Worm (Caenorhabditis elegans): ENCODE results near the gene abce-1.

ce11 chrIII:13152697-13153391 is 773 bp upstream of the abce-1 start, which contains the start of gene Y39E4B.10:
- no peak for TF ChIP-seq him-1 (tag; optimal IDR thresholded peaks at IDR 0.05)
- TF ChIP-seq W03F9.2 (tag; optimal IDR thresholded peaks at IDR 0.05), result peak; percentile 26
- TF ChIP-seq dao-5 (tag; optimal IDR thresholded peaks at IDR 0.05), result no peak

Measured in whole organism, L4/young adult.